Worm (Caenorhabditis elegans) whole organism, early embryonic: Measurements from ENCODE around the gene str-35.

Experiments used
- ets-7 ChIP-seq: sonication (generic microtip); optimal IDR thresholded peaks from 2 replicates; lab custom pipeline; 2016; ENCODE audit warnings: missing genotype, missing genetic modification characterization, missing compliant biosample characterization
- pes-1 ChIP-seq: fragments of 200-800 bp; sonication (Bioruptor generic); IDR thresholded peaks from 2 replicates; pipeline ENCODE4 v1.3.6; 2022; ENCODE audit warnings: missing genetic modification reagents, missing genetic modification characterization, missing compliant biosample characterization
- tbx-11 ChIP-seq: fragments of 200-800 bp; sonication (Bioruptor generic); IDR thresholded peaks from 2 replicates; pipeline ENCODE4 v1.3.6; 2022; ENCODE audit warnings: missing genetic modification characterization, missing compliant biosample characterization

DNA sequence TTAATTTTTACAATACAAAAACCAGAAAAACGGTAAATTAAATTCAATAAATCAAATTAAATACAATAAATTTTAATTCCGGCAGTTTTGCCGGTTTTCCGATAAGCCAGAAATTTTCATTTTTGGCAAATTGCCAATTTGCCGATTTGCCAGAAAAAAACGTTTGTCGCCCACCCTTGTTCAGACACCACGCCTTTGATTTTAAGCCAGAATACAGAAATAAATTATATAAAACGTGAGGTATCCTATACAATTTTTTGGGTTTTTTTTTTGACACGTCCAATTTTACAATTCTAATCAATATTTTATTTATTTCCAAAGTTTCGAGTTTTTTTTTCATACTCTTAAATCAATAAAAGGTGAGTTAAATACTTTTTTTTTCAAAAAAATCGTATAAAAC lies 38.1 kb downstream of the str-35 start, which contains the start of gene T28F12.1:
- no peak for TF ChIP-seq ets-7 (tag; lab: Kevin White, UChicago)
- TF ChIP-seq tbx-11 (GFP tag; lab: Robert Waterston, UW), result no peak
- TF ChIP-seq pes-1 (GFP tag; lab: Robert Waterston, UW), result no peak
